Worm (Caenorhabditis elegans) whole organism, L3 larva: ENCODE results near the gene scpl-4.

Source experiments
- R02D3.7 ChIP-seq: fragments of 150-350 bp; optimal IDR thresholded peaks from 2 replicates; lab custom pipeline; 2014; ENCODE audit warnings: missing biosample characterization, missing genetic modification characterization
- ZK546.5 ChIP-seq: sonication (generic microtip); optimal IDR thresholded peaks from 2 replicates; lab custom pipeline; 2017; ENCODE audit warnings: missing biosample characterization, missing genetic modification characterization
- ama-1 ChIP-seq: fragments of 150-350 bp; optimal IDR thresholded peaks from 2 replicates; lab custom pipeline; 2018
- ceh-28 ChIP-seq: fragments of 150-350 bp; optimal IDR thresholded peaks from 2 replicates; lab custom pipeline; 2014; ENCODE audit warnings: missing biosample characterization, missing genetic modification reagents, missing genetic modification characterization
- ceh-82 ChIP-seq: fragments of 150-350 bp; optimal IDR thresholded peaks from 2 replicates; lab custom pipeline; 2014; ENCODE audit warnings: missing biosample characterization, missing genetic modification characterization
- ceh-9 ChIP-seq: sonication (generic microtip); optimal IDR thresholded peaks from 2 replicates; lab custom pipeline; 2018; ENCODE audit warnings: missing biosample characterization, missing genetic modification characterization
- daf-12 ChIP-seq: fragments of 150-350 bp; optimal IDR thresholded peaks from 2 replicates; lab custom pipeline; 2014; ENCODE audit warnings: missing biosample characterization, missing genetic modification reagents, missing genetic modification characterization
- egl-27 ChIP-seq: sonication (generic microtip); optimal IDR thresholded peaks from 4 replicates; lab custom pipeline; 2017; ENCODE audit warnings: missing biosample characterization, missing genetic modification reagents, missing genetic modification characterization
- elt-2 ChIP-seq: sonication (generic microtip); optimal IDR thresholded peaks from 2 replicates; lab custom pipeline; 2016; ENCODE audit warnings: missing genetic modification reagents, mild to moderate bottlenecking, missing genetic modification characterization, missing compliant biosample characterization
- eor-1 ChIP-seq, 2 experiments: fragments of 150-350 bp; optimal IDR thresholded peaks; 2 replicates each; lab custom pipeline; 2014 to 2018; ENCODE audit warnings: missing biosample characterization in 2 of 2, missing genetic modification characterization in 2 of 2
- fkh-2 ChIP-seq: fragments of 150-350 bp; optimal IDR thresholded peaks from 2 replicates; lab custom pipeline; 2014; ENCODE audit warnings: missing biosample characterization, missing genetic modification reagents, missing genetic modification characterization
- hmg-11 ChIP-seq: sonication (generic microtip); optimal IDR thresholded peaks from 2 replicates; lab custom pipeline; 2016; ENCODE audit warnings: missing genetic modification characterization, missing compliant biosample characterization
- jun-1 ChIP-seq: fragments of 150-350 bp; optimal IDR thresholded peaks from 2 replicates; lab custom pipeline; 2014; ENCODE audit warnings: missing biosample characterization, missing genetic modification reagents, missing genetic modification characterization
- lin-15B ChIP-seq: fragments of 150-350 bp; optimal IDR thresholded peaks from 2 replicates; lab custom pipeline; 2014; ENCODE audit warnings: missing biosample characterization, missing genetic modification characterization
- lsy-12 ChIP-seq: sonication (generic microtip); optimal IDR thresholded peaks from 2 replicates; lab custom pipeline; 2016; ENCODE audit warnings: mild to moderate bottlenecking, missing genetic modification characterization, missing compliant biosample characterization
- mdl-1 ChIP-seq: fragments of 150-350 bp; optimal IDR thresholded peaks from 2 replicates; lab custom pipeline; 2014; ENCODE audit warnings: missing biosample characterization, missing genetic modification characterization
- mml-1 ChIP-seq: fragments of 150-350 bp; sonication (generic microtip); optimal IDR thresholded peaks from 3 replicates; lab custom pipeline; 2014; ENCODE audit warnings: missing biosample characterization, missing genetic modification characterization
- nfya-1 ChIP-seq: sonication (generic microtip); optimal IDR thresholded peaks from 2 replicates; lab custom pipeline; 2017; ENCODE audit warnings: missing genetic modification characterization, mild to moderate bottlenecking, missing compliant biosample characterization, antibody characterized with exemption, moderate library complexity; ENCODE audit not compliant: insufficient read depth
- nhr-11 ChIP-seq: fragments of 150-350 bp; optimal IDR thresholded peaks from 2 replicates; lab custom pipeline; 2014; ENCODE audit warnings: missing biosample characterization, missing genetic modification characterization
- nhr-12 ChIP-seq: fragments of 150-350 bp; optimal IDR thresholded peaks from 2 replicates; lab custom pipeline; 2014; ENCODE audit warnings: missing biosample characterization, missing genetic modification characterization
- nhr-23 ChIP-seq: fragments of 150-350 bp; optimal IDR thresholded peaks from 2 replicates; lab custom pipeline; 2014; ENCODE audit warnings: missing biosample characterization, missing genetic modification reagents, missing genetic modification characterization
- nhr-237 ChIP-seq: fragments of 150-350 bp; optimal IDR thresholded peaks from 2 replicates; lab custom pipeline; 2014; ENCODE audit warnings: missing biosample characterization, missing genetic modification characterization
- nhr-25 ChIP-seq: sonication (generic microtip); optimal IDR thresholded peaks from 2 replicates; lab custom pipeline; 2017; ENCODE audit warnings: missing biosample characterization, missing genetic modification characterization
- nhr-43 ChIP-seq: sonication (generic microtip); optimal IDR thresholded peaks from 2 replicates; lab custom pipeline; 2016; ENCODE audit warnings: mild to moderate bottlenecking, missing genetic modification characterization, missing compliant biosample characterization; ENCODE audit not compliant: poor library complexity, severe bottlenecking
- pha-4 ChIP-seq: fragments of 150-350 bp; optimal IDR thresholded peaks from 2 replicates; lab custom pipeline; 2014; ENCODE audit warnings: missing biosample characterization, missing genetic modification reagents, missing genetic modification characterization
- pqm-1 ChIP-seq: fragments of 150-350 bp; optimal IDR thresholded peaks from 2 replicates; lab custom pipeline; 2017; ENCODE audit warnings: missing biosample characterization, missing genetic modification characterization, inconsistent platforms
- sea-2 ChIP-seq: fragments of 150-350 bp; sonication (generic microtip); optimal IDR thresholded peaks from 4 replicates; lab custom pipeline; 2014; ENCODE audit warnings: missing biosample characterization, missing genetic modification reagents, missing genetic modification characterization
- skn-1 ChIP-seq: fragments of 150-350 bp; optimal IDR thresholded peaks from 2 replicates; lab custom pipeline; 2014; ENCODE audit warnings: missing biosample characterization, missing genetic modification characterization
- snpc-4 ChIP-seq: fragments of 150-350 bp; optimal IDR thresholded peaks from 2 replicates; lab custom pipeline; 2014; ENCODE audit warnings: missing biosample characterization, missing genetic modification characterization
- tbx-2 ChIP-seq: sonication (generic microtip); optimal IDR thresholded peaks from 2 replicates; lab custom pipeline; 2016; ENCODE audit warnings: mild to moderate bottlenecking, missing genetic modification characterization, missing compliant biosample characterization
- unc-39 ChIP-seq: sonication (generic microtip); optimal IDR thresholded peaks from 4 replicates; lab custom pipeline; 2017; ENCODE audit warnings: missing biosample characterization, missing genetic modification characterization
- unc-62 ChIP-seq: fragments of 150-350 bp; sonication (generic microtip); optimal IDR thresholded peaks from 4 replicates; lab custom pipeline; 2014; ENCODE audit warnings: missing biosample characterization, missing genetic modification reagents, missing genetic modification characterization
- ztf-11 ChIP-seq: fragments of 150-350 bp; optimal IDR thresholded peaks from 2 replicates; lab custom pipeline; 2014; ENCODE audit warnings: missing biosample characterization, missing genetic modification characterization
- ztf-4 ChIP-seq: fragments of 150-350 bp; optimal IDR thresholded peaks from 2 replicates; lab custom pipeline; 2014; ENCODE audit warnings: missing biosample characterization, missing genetic modification characterization

Gene scpl-4

ce11 chrV:10576319-10576718 is 22.6 kb upstream of the scpl-4 start, which contains the start of gene vps-54:
Gene vps-54 (minus strand): TSS chrV:10576419.
- no peak for TF ChIP-seq ceh-28 (tag; lab: Kevin White, UChicago)
- no peak for TF ChIP-seq lin-15B (tag; lab: Kevin White, UChicago)
- no peak for TF ChIP-seq ama-1 (lab: Kevin White, UChicago)
- no peak for TF ChIP-seq nfya-1 (tag; lab: Kevin White, UChicago)
- TF ChIP-seq mdl-1 (tag; lab: Kevin White, UChicago) = no peak
- TF ChIP-seq ZK546.5 (tag; lab: Kevin White, UChicago) = no peak
- TF ChIP-seq hmg-11 (tag; lab: Kevin White, UChicago) = no peak
- no peak for TF ChIP-seq tbx-2 (tag; lab: Kevin White, UChicago)
- TF ChIP-seq unc-62 = no peak
- no peak for TF ChIP-seq ztf-11
- no peak for TF ChIP-seq elt-2 (tag; lab: Kevin White, UChicago)
- no peak for TF ChIP-seq nhr-237 (tag; lab: Kevin White, UChicago)
- TF ChIP-seq unc-39 (tag; lab: Kevin White, UChicago) = no peak
- TF ChIP-seq daf-12 = no peak
- TF ChIP-seq nhr-43 (tag; lab: Kevin White, UChicago) = no peak
- TF ChIP-seq fkh-2 (tag; lab: Kevin White, UChicago) = no peak
- TF ChIP-seq ceh-82 (tag; lab: Kevin White, UChicago) = no peak
- TF ChIP-seq jun-1 (tag; lab: Kevin White, UChicago) = no peak

DNA sequence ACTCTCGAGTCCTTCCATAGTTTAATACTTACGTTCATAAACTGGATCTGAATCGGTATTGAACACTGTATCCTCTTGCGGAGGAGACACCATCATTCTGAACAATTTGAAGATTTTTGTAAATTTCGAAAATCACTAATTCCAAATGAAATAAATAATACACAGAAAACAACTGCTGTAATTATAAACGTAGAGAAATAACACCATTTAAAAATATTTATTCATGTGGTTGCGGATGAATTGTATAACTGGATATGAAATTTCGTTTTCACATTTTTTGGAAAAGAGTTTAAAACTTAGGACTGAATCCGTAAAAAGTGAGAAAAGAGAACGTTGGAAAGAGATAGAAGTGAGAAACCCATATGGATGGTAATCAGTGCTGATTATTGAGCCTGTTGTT is 20.7 kb upstream of the scpl-4 start, which contains the start of gene mics-1:
mics-1 (minus strand) TSS at position 101 of the 400 bp plus-strand sequence.
- TF ChIP-seq nhr-12 (tag; lab: Kevin White, UChicago) = no peak
- no peak for TF ChIP-seq skn-1 (tag; lab: Kevin White, UChicago)
- no peak for TF ChIP-seq lin-15B (tag; lab: Kevin White, UChicago)
- TF ChIP-seq eor-1 (tag; optimal IDR thresholded peaks at IDR 0.05; lab: Kevin White, UChicago) = no peak
- TF ChIP-seq, all 47 proteins: peak for 0

- TF ChIP-seq ceh-28 (tag; lab: Kevin White, UChicago) (peak; percentile 41), skn-1 (tag; lab: Kevin White, UChicago) (peak; percentile 7), pha-4 (tag; lab: Kevin White, UChicago) (no peak), R02D3.7 (tag; lab: Kevin White, UChicago) (peak; percentile 72), nhr-43 (tag; lab: Kevin White, UChicago) (peak; percentile 71), ceh-82 (tag; lab: Kevin White, UChicago) (no peak), hmg-11 (tag; lab: Kevin White, UChicago) (peak; percentile 76), eor-1 (tag; optimal IDR thresholded peaks at IDR 0.05; lab: Kevin White, UChicago) (no peak), mml-1 (tag; lab: Kevin White, UChicago) (no peak), snpc-4 (tag; lab: Kevin White, UChicago) (peak; percentile 68), pqm-1 (tag; lab: Kevin White, UChicago) (peak; percentile 48), lin-15B (tag; lab: Kevin White, UChicago) (peak; percentile 72), nfya-1 (tag; lab: Kevin White, UChicago) (peak; percentile 65), lsy-12 (tag; lab: Kevin White, UChicago) (peak; percentile 77), ztf-4 (tag; lab: Kevin White, UChicago) (no peak), egl-27 (tag; lab: Kevin White, UChicago) (no peak), ama-1 (lab: Kevin White, UChicago) (peak; percentile 27), nhr-11 (tag; lab: Kevin White, UChicago) (no peak), unc-39 (tag; lab: Kevin White, UChicago) (no peak), nhr-25 (tag; lab: Kevin White, UChicago) (peak; percentile 33), sea-2 (GFP tag; lab: Kevin White, UChicago) (no peak), tbx-2 (tag; lab: Kevin White, UChicago) (no peak), ztf-11 (no peak), nhr-23 (tag; lab: Kevin White, UChicago) (peak; percentile 88), elt-2 (tag; lab: Kevin White, UChicago) (peak; percentile 60), jun-1 (tag; lab: Kevin White, UChicago) (no peak), ceh-9 (tag; lab: Kevin White, UChicago) (no peak)
Measured at ce11 chrV:10578938-10579337, 20.0 kb upstream of the scpl-4 start, which contains the start of the genes erh-1 and lpd-9. Gene erh-1 (minus strand): TSS chrV:10579141. Gene lpd-9 (plus strand): TSS chrV:10579305.

- TF ChIP-seq pha-4 (tag; lab: Kevin White, UChicago) (peak; percentile 19), ceh-28 (tag; lab: Kevin White, UChicago) (peak; percentile 25), ZK546.5 (tag; lab: Kevin White, UChicago) (no peak), nhr-43 (tag; lab: Kevin White, UChicago) (no peak), elt-2 (tag; lab: Kevin White, UChicago) (peak; percentile 84), pqm-1 (tag; lab: Kevin White, UChicago) (peak; percentile 56)
Measured at ce11 chrV:10580638-10581037, 18.3 kb upstream of the scpl-4 start.
